Fruit fly (Drosophila melanogaster): ENCODE measurements around the gene CG4382.
A peak's percentile ranks its signal among the peaks of the same experiment; 100 is the strongest.

dm6 chr2L:9568360-9569088 is 32.1 kb downstream of the CG4382 start, which contains the start of gene brwl:
- TF ChIP-seq CG8632 (GFP tag; optimal IDR thresholded peaks at IDR 0.05) (peak; percentile 98), fd59A (GFP tag; optimal IDR thresholded peaks at IDR 0.05) (peak; percentile 98), dac (GFP tag; optimal IDR thresholded peaks at IDR 0.05) (peak; percentile 96), OdsH (GFP tag; optimal IDR thresholded peaks at IDR 0.05) (peak; percentile 99), net (GFP tag; optimal IDR thresholded peaks at IDR 0.05) (peak; percentile 99), Hr4 (GFP tag; optimal IDR thresholded peaks at IDR 0.05) (peak; percentile 99), CG16779 (tag; optimal IDR thresholded peaks at IDR 0.05) (peak; percentile 97), CG6276 (GFP tag; optimal IDR thresholded peaks at IDR 0.05) (peak; percentile 98)
